Fruit fly (Drosophila melanogaster): ENCODE data around the gene MED20.
A peak's percentile ranks its signal among the peaks of the same experiment; 100 is the strongest.

Gene MED20

DNA sequence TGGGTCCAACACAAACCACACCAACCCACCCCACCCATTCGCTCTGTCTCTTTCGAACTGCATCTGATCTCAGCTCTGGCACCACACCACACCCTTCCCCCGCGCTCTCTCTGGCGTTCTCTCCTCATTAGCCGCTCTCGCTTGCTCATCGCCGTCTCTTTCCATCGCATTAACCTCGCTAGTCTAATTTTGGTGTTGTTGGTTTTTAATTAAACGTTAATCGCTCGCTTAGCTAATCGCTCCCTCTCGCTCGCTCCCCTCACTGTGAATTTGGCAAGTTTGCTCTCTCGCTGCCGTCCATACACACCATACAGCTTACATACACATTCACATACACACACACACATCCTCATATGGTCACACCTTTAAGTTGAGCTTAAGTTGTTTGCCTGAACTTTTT lies 31.4 kb upstream of the MED20 start (continued):
- no peak for TF ChIP-seq amos (GFP tag; IDR thresholded peaks at IDR 0.05; ENCODE audit: partially characterized antibody)
- no peak for TF ChIP-seq slou (GFP tag; optimal IDR thresholded peaks at IDR 0.05)
- TF ChIP-seq sob (GFP tag; IDR thresholded peaks at IDR 0.05) = no peak
- no peak for TF ChIP-seq CG9932 (GFP tag; IDR thresholded peaks at IDR 0.05)
- no peak for TF ChIP-seq CG1647 (GFP tag; optimal IDR thresholded peaks at IDR 0.05)
- TF ChIP-seq crol (GFP tag; IDR thresholded peaks at IDR 0.05) = peak; percentile 92
- no peak; the same call in 2 of the 3 replicates for TF ChIP-seq CG34422 (GFP tag; IDR thresholded peaks at IDR 0.05)
- no peak for TF ChIP-seq CG33213 (GFP tag; optimal IDR thresholded peaks at IDR 0.05)
- no peak for TF ChIP-seq mld (GFP tag; IDR thresholded peaks at IDR 0.05; ENCODE audit: partially characterized antibody)
- peak; percentile 7 for TF ChIP-seq gro (GFP tag; optimal IDR thresholded peaks at IDR 0.05)
- TF ChIP-seq CG10321 (GFP tag; IDR thresholded peaks at IDR 0.05) = peak; percentile 75
- peak; percentile 99 for TF ChIP-seq Vsx1 (GFP tag; optimal IDR thresholded peaks at IDR 0.05)
- no peak for TF ChIP-seq h (optimal IDR thresholded peaks at IDR 0.05)
- no peak for TF ChIP-seq gcm2 (GFP tag; optimal IDR thresholded peaks at IDR 0.05)
- no peak for TF ChIP-seq CG11560 (tag; IDR thresholded peaks at IDR 0.05)
- peak; percentile 75 for TF ChIP-seq CG1832 (GFP tag; optimal IDR thresholded peaks at IDR 0.05)
- no peak for TF ChIP-seq onecut (GFP tag; IDR thresholded peaks at IDR 0.05)
- peak; percentile 41 for TF ChIP-seq sens (GFP tag)
- TF ChIP-seq aop (GFP tag; IDR thresholded peaks at IDR 0.05) = no peak
- peak; percentile 95; the same call in 3 of the 4 replicates for TF ChIP-seq chinmo (GFP tag; IDR thresholded peaks at IDR 0.05; ENCODE audit: partially characterized antibody)
- TF ChIP-seq Meics (GFP tag; optimal IDR thresholded peaks at IDR 0.05) = no peak
- no peak for TF ChIP-seq vnd (GFP tag; IDR thresholded peaks at IDR 0.05; ENCODE audit: partially characterized antibody)
- no peak for TF ChIP-seq Spps (tag; optimal IDR thresholded peaks at IDR 0.05)
- TF ChIP-seq Nf-YA (GFP tag; IDR thresholded peaks at IDR 0.05) = no peak
- TF ChIP-seq bcd (GFP tag; optimal IDR thresholded peaks at IDR 0.05) = no peak
- TF ChIP-seq CG13775 (GFP tag; optimal IDR thresholded peaks at IDR 0.05) = no peak
- no peak for TF ChIP-seq slp2 (GFP tag; optimal IDR thresholded peaks at IDR 0.05)
- peak; percentile 23 for TF ChIP-seq Fer1 (GFP tag; optimal IDR thresholded peaks at IDR 0.05)
- TF ChIP-seq fu2 (GFP tag; optimal IDR thresholded peaks at IDR 0.05) = no peak
- TF ChIP-seq CG30431 (GFP tag; optimal IDR thresholded peaks at IDR 0.05) = no peak
- TF ChIP-seq Trl (optimal IDR thresholded peaks at IDR 0.05) = peak; percentile 95 to 96
- no peak for TF ChIP-seq Trl (GFP tag; optimal IDR thresholded peaks at IDR 0.05)
- no peak for TF ChIP-seq CG14441 (GFP tag; IDR thresholded peaks at IDR 0.05)
- TF ChIP-seq Nf-YB (GFP tag; optimal IDR thresholded peaks at IDR 0.05) = no peak
- TF ChIP-seq so (GFP tag; IDR thresholded peaks at IDR 0.05) = no peak
- no peak for TF ChIP-seq CG10366 (GFP tag; IDR thresholded peaks at IDR 0.05)
- no peak for TF ChIP-seq Lim3 (GFP tag; IDR thresholded peaks at IDR 0.05)
- peak; percentile 5 for TF ChIP-seq wek (GFP tag; optimal IDR thresholded peaks at IDR 0.05)
- TF ChIP-seq Opbp (GFP tag; IDR thresholded peaks at IDR 0.05; ENCODE audit: partially characterized antibody) = no peak
- peak; percentile 49 for TF ChIP-seq yki (optimal IDR thresholded peaks at IDR 0.05)
- no peak for TF ChIP-seq YL-1 (GFP tag; optimal IDR thresholded peaks at IDR 0.05)
- TF ChIP-seq CG12299 (tag; optimal IDR thresholded peaks at IDR 0.05) = no peak
- TF ChIP-seq CG6689 (GFP tag; IDR thresholded peaks at IDR 0.05) = no peak
- TF ChIP-seq Blimp-1 (GFP tag; optimal IDR thresholded peaks at IDR 0.05) = peak; percentile 45
- TF ChIP-seq dysf (GFP tag; IDR thresholded peaks at IDR 0.05) = no peak
- no peak for TF ChIP-seq Fer3 (tag; optimal IDR thresholded peaks at IDR 0.05)

Measured in whole organism, embryonic.